Fruit fly (Drosophila melanogaster): ENCODE results near the gene RpL3.

RpL3 gene

dm6 chr3R:11234918-11235371 lies 13.3 kb downstream of the RpL3 start, which contains the start of the genes Arfip and CG17721 (continued):
- no peak for TF ChIP-seq CG15073 (GFP tag; optimal IDR thresholded peaks at IDR 0.05)
- TF ChIP-seq CG7556 (GFP tag; optimal IDR thresholded peaks at IDR 0.05), result no peak
- no peak for TF ChIP-seq CG4360 (GFP tag; IDR thresholded peaks at IDR 0.05)
- no peak for TF ChIP-seq CG3838 (GFP tag; optimal IDR thresholded peaks at IDR 0.05)
- no peak for TF ChIP-seq ap (GFP tag; IDR thresholded peaks at IDR 0.05)
- TF ChIP-seq dysf (GFP tag; IDR thresholded peaks at IDR 0.05), result no peak
- no peak for TF ChIP-seq CG15269 (tag; optimal IDR thresholded peaks at IDR 0.05)
- TF ChIP-seq her (GFP tag; optimal IDR thresholded peaks at IDR 0.05), result no peak
- TF ChIP-seq Kr (GFP tag; optimal IDR thresholded peaks at IDR 0.05), result no peak
- TF ChIP-seq pfk (GFP tag; optimal IDR thresholded peaks at IDR 0.05), result peak; percentile 96
- TF ChIP-seq CG11247 (GFP tag; IDR thresholded peaks at IDR 0.05), result no peak
- no peak for TF ChIP-seq pnt (GFP tag; optimal IDR thresholded peaks at IDR 0.05)
- peak; percentile 67 for TF ChIP-seq CG6654 (GFP tag; optimal IDR thresholded peaks at IDR 0.05)
- TF ChIP-seq MBD-R2 (GFP tag; IDR thresholded peaks at IDR 0.05), result peak; percentile 89
- peak; percentile 21 for TF ChIP-seq CG2116 (GFP tag; optimal IDR thresholded peaks at IDR 0.05)
- TF ChIP-seq sug (tag; optimal IDR thresholded peaks at IDR 0.05), result peak; percentile 16
- no peak for TF ChIP-seq CG6854 (GFP tag; optimal IDR thresholded peaks at IDR 0.05)
- no peak for TF ChIP-seq CG10209 (GFP tag; optimal IDR thresholded peaks at IDR 0.05)
- peak; percentile 55 for TF ChIP-seq YL-1 (GFP tag; optimal IDR thresholded peaks at IDR 0.05)
- TF ChIP-seq CG10654 (GFP tag; optimal IDR thresholded peaks at IDR 0.05), result no peak
- TF ChIP-seq CG4730 (GFP tag; IDR thresholded peaks at IDR 0.05), result no peak
- TF ChIP-seq CG9215 (GFP tag; IDR thresholded peaks at IDR 0.05), result no peak
- TF ChIP-seq Chrac-16 (GFP tag; optimal IDR thresholded peaks at IDR 0.05), result no peak
- TF ChIP-seq ewg (GFP tag; optimal IDR thresholded peaks at IDR 0.05), result no peak
- no peak for TF ChIP-seq CG1792 (GFP tag; optimal IDR thresholded peaks at IDR 0.05)
- TF ChIP-seq CG8290 (GFP tag; optimal IDR thresholded peaks at IDR 0.05), result peak; percentile 10
- no peak for TF ChIP-seq CG8290 (tag; optimal IDR thresholded peaks at IDR 0.05)
- peak; percentile 34 for TF ChIP-seq amos (GFP tag; IDR thresholded peaks at IDR 0.05; ENCODE audit: partially characterized antibody)
- TF ChIP-seq Ada2b (GFP tag; IDR thresholded peaks at IDR 0.05), result no peak
- TF ChIP-seq BEAF-32 (GFP tag; optimal IDR thresholded peaks at IDR 0.05), result peak; percentile 49
- peak; percentile 31 for TF ChIP-seq CG17186 (GFP tag; optimal IDR thresholded peaks at IDR 0.05)
- TF ChIP-seq CG17385 (GFP tag; optimal IDR thresholded peaks at IDR 0.05), result no peak
- no peak for TF ChIP-seq CG14965 (GFP tag; optimal IDR thresholded peaks at IDR 0.05; ENCODE audit: borderline replicate concordance)
- no peak for TF ChIP-seq fru (optimal IDR thresholded peaks at IDR 0.05)
- no peak for TF ChIP-seq Nf-YB (GFP tag; optimal IDR thresholded peaks at IDR 0.05)
- no peak for TF ChIP-seq Six4 (GFP tag; optimal IDR thresholded peaks at IDR 0.05)
- TF ChIP-seq E2f1 (GFP tag; IDR thresholded peaks at IDR 0.05), result no peak
- TF ChIP-seq emc (GFP tag; optimal IDR thresholded peaks at IDR 0.05), result no peak
- TF ChIP-seq tap (tag; optimal IDR thresholded peaks at IDR 0.05), result no peak
- no peak for TF ChIP-seq da (GFP tag; optimal IDR thresholded peaks at IDR 0.05)
- TF ChIP-seq ro (GFP tag; IDR thresholded peaks at IDR 0.05), result no peak
- no peak for TF ChIP-seq CG3065 (GFP tag; optimal IDR thresholded peaks at IDR 0.05)
- peak; percentile 72 for TF ChIP-seq Lhr (GFP tag; optimal IDR thresholded peaks at IDR 0.05)
- TF ChIP-seq Lim3 (GFP tag; IDR thresholded peaks at IDR 0.05), result no peak
- no peak for TF ChIP-seq Dek (tag; optimal IDR thresholded peaks at IDR 0.05)
- no peak for TF ChIP-seq CG8281 (tag; optimal IDR thresholded peaks at IDR 0.05)
- TF ChIP-seq CG7963 (GFP tag; IDR thresholded peaks at IDR 0.05; ENCODE audit: partially characterized antibody), result no peak
- no peak for TF ChIP-seq CG15696 (tag; optimal IDR thresholded peaks at IDR 0.05)
- TF ChIP-seq unpg (GFP tag; optimal IDR thresholded peaks at IDR 0.05), result no peak
- TF ChIP-seq stc (GFP tag; IDR thresholded peaks at IDR 0.05), result no peak
- no peak for TF ChIP-seq CG12155 (GFP tag; optimal IDR thresholded peaks at IDR 0.05)
- TF ChIP-seq crp (GFP tag; optimal IDR thresholded peaks at IDR 0.05), result peak in 1 of 2 experiments; percentile 57
